Worm (Caenorhabditis elegans) whole organism, late embryonic: Measurements from ENCODE around the gene ttr-52.

Experiments used
- C08G9.2 ChIP-seq: sonication (generic microtip); optimal IDR thresholded peaks from 2 replicates; lab custom pipeline; 2016; ENCODE audit warnings: mild to moderate bottlenecking, missing genetic modification characterization, moderate library complexity, missing compliant biosample characterization
- F13H6.1 ChIP-seq: sonication (generic microtip); optimal IDR thresholded peaks from 2 replicates; lab custom pipeline; 2016; ENCODE audit warnings: missing genetic modification characterization, missing compliant biosample characterization
- T23F11.4 ChIP-seq: fragments of 200-800 bp; sonication (Bioruptor generic); optimal IDR thresholded peaks from 2 replicates; lab custom pipeline; 2018; ENCODE audit warnings: mild to moderate bottlenecking, missing genetic modification characterization, missing compliant biosample characterization
- ama-1 ChIP-seq: fragments of 150-350 bp; optimal IDR thresholded peaks from 2 replicates; lab custom pipeline; 2014
- ceh-14 ChIP-seq: sonication (generic microtip); optimal IDR thresholded peaks from 2 replicates; lab custom pipeline; 2016; ENCODE audit warnings: missing genotype, missing genetic modification characterization, missing compliant biosample characterization
- ceh-19 ChIP-seq: fragments of 200-800 bp; sonication (Bioruptor generic); optimal IDR thresholded peaks from 2 replicates; lab custom pipeline; 2018; ENCODE audit warnings: mild to moderate bottlenecking, missing genetic modification characterization, missing compliant biosample characterization
- ceh-22 ChIP-seq: sonication (generic microtip); optimal IDR thresholded peaks from 2 replicates; lab custom pipeline; 2017; ENCODE audit warnings: missing biosample characterization, missing genetic modification characterization
- ceh-30 ChIP-seq: fragments of 150-350 bp; optimal IDR thresholded peaks from 2 replicates; lab custom pipeline; 2014; ENCODE audit warnings: missing biosample characterization, missing genetic modification characterization
- ceh-31 ChIP-seq: sonication (generic microtip); optimal IDR thresholded peaks from 2 replicates; lab custom pipeline; 2016; ENCODE audit warnings: missing genetic modification characterization, missing compliant biosample characterization
- ceh-34 ChIP-seq: sonication (generic microtip); optimal IDR thresholded peaks from 2 replicates; lab custom pipeline; 2016; ENCODE audit warnings: mild to moderate bottlenecking, missing genetic modification characterization, missing compliant biosample characterization
- ceh-48 ChIP-seq: sonication (generic microtip); optimal IDR thresholded peaks from 2 replicates; lab custom pipeline; 2016; ENCODE audit warnings: missing genetic modification characterization, inconsistent platforms, missing compliant biosample characterization
- che-1 ChIP-seq: sonication (generic microtip); optimal IDR thresholded peaks from 2 replicates; lab custom pipeline; 2016; ENCODE audit warnings: mild to moderate bottlenecking, missing genetic modification characterization, missing compliant biosample characterization
- elt-2 ChIP-seq: sonication (generic microtip); optimal IDR thresholded peaks from 2 replicates; lab custom pipeline; 2016; ENCODE audit warnings: missing genetic modification reagents, missing genetic modification characterization, missing compliant biosample characterization
- elt-4 ChIP-seq: sonication (generic microtip); optimal IDR thresholded peaks from 2 replicates; lab custom pipeline; 2016; ENCODE audit warnings: missing genetic modification characterization, missing compliant biosample characterization
- ets-4 ChIP-seq: sonication (generic microtip); optimal IDR thresholded peaks from 2 replicates; lab custom pipeline; 2016; ENCODE audit warnings: missing genetic modification characterization, missing compliant biosample characterization
- eyg-1 ChIP-seq: sonication (generic microtip); optimal IDR thresholded peaks from 2 replicates; lab custom pipeline; 2016; ENCODE audit warnings: missing genotype, missing genetic modification characterization, missing compliant biosample characterization
- fax-1 ChIP-seq: sonication (generic microtip); optimal IDR thresholded peaks from 2 replicates; lab custom pipeline; 2016; ENCODE audit warnings: missing genotype, missing genetic modification characterization, missing compliant biosample characterization
- gmeb-2 ChIP-seq: sonication (generic microtip); optimal IDR thresholded peaks from 2 replicates; lab custom pipeline; 2016; ENCODE audit warnings: missing genetic modification characterization, inconsistent platforms, missing compliant biosample characterization
- hlh-15 ChIP-seq: sonication (generic microtip); optimal IDR thresholded peaks from 2 replicates; lab custom pipeline; 2016; ENCODE audit warnings: missing genetic modification characterization, missing compliant biosample characterization
- hlh-30 ChIP-seq: sonication (generic microtip); optimal IDR thresholded peaks from 2 replicates; lab custom pipeline; 2017; ENCODE audit warnings: antibody characterized with exemption, missing genetic modification characterization, missing compliant biosample characterization; ENCODE audit not compliant: insufficient read depth
- hlh-8 ChIP-seq: sonication (generic microtip); optimal IDR thresholded peaks from 2 replicates; lab custom pipeline; 2016; ENCODE audit warnings: missing genotype, missing genetic modification characterization, missing compliant biosample characterization
- lin-11 ChIP-seq: fragments of 200-800 bp; sonication (Bioruptor generic); optimal IDR thresholded peaks from 2 replicates; lab custom pipeline; 2018; ENCODE audit warnings: mild to moderate bottlenecking, missing genetic modification characterization, missing compliant biosample characterization
- madf-2 ChIP-seq: sonication (generic microtip); optimal IDR thresholded peaks from 2 replicates; lab custom pipeline; 2017; ENCODE audit warnings: missing genetic modification characterization, missing compliant biosample characterization
- mec-3 ChIP-seq: sonication (generic microtip); optimal IDR thresholded peaks from 2 replicates; lab custom pipeline; 2016; ENCODE audit warnings: borderline replicate concordance, missing genetic modification characterization, missing compliant biosample characterization
- nhr-11 ChIP-seq: fragments of 150-350 bp; optimal IDR thresholded peaks from 2 replicates; lab custom pipeline; 2014; ENCODE audit warnings: missing biosample characterization, missing genetic modification characterization
- odd-2 ChIP-seq: sonication (generic microtip); optimal IDR thresholded peaks from 2 replicates; lab custom pipeline; 2017; ENCODE audit warnings: antibody characterized with exemption, mild to moderate bottlenecking, missing genetic modification characterization, missing compliant biosample characterization
- pag-3 ChIP-seq: sonication (generic microtip); optimal IDR thresholded peaks from 2 replicates; lab custom pipeline; 2016; ENCODE audit warnings: missing compliant biosample characterization, missing genetic modification characterization, borderline replicate concordance
- pat-9 ChIP-seq: fragments of 200-800 bp; sonication (Bioruptor generic); optimal IDR thresholded peaks from 2 replicates; lab custom pipeline; 2018; ENCODE audit warnings: mild to moderate bottlenecking, missing genetic modification characterization, moderate library complexity, missing compliant biosample characterization
- pha-2 ChIP-seq: sonication (generic microtip); optimal IDR thresholded peaks from 2 replicates; lab custom pipeline; 2017; ENCODE audit warnings: mild to moderate bottlenecking, missing genetic modification characterization, missing compliant biosample characterization
- pha-4 ChIP-seq: fragments of 150-350 bp; optimal IDR thresholded peaks from 2 replicates; lab custom pipeline; 2018; ENCODE audit warnings: missing biosample characterization, missing genetic modification reagents, missing genetic modification characterization
- ref-2 ChIP-seq: sonication (generic microtip); optimal IDR thresholded peaks from 2 replicates; lab custom pipeline; 2016; ENCODE audit warnings: missing genetic modification characterization, missing compliant biosample characterization
- rnt-1 ChIP-seq: sonication (generic microtip); optimal IDR thresholded peaks from 2 replicates; lab custom pipeline; 2016; ENCODE audit warnings: missing genetic modification characterization, missing compliant biosample characterization
- sdc-2 ChIP-seq: sonication (generic microtip); optimal IDR thresholded peaks from 2 replicates; lab custom pipeline; 2016; ENCODE audit warnings: missing genotype, missing genetic modification characterization, missing compliant biosample characterization
- sox-4 ChIP-seq: sonication (generic microtip); optimal IDR thresholded peaks from 2 replicates; lab custom pipeline; 2017; ENCODE audit warnings: mild to moderate bottlenecking, missing genetic modification characterization, inconsistent platforms, missing compliant biosample characterization
- syd-9 ChIP-seq: sonication (generic microtip); optimal IDR thresholded peaks from 2 replicates; lab custom pipeline; 2016; ENCODE audit warnings: mild to moderate bottlenecking, missing genetic modification characterization, moderate library complexity, missing compliant biosample characterization
- tbx-2 ChIP-seq: sonication (generic microtip); optimal IDR thresholded peaks from 2 replicates; lab custom pipeline; 2016; ENCODE audit warnings: missing genetic modification characterization, missing compliant biosample characterization
- tbx-7 ChIP-seq: sonication (generic microtip); optimal IDR thresholded peaks from 2 replicates; lab custom pipeline; 2016; ENCODE audit warnings: missing genotype, missing genetic modification characterization, missing compliant biosample characterization
- unc-3 ChIP-seq, 2 experiments: fragments of 200-800 bp in 1 of 2; sonication (Bioruptor generic) in 1 of 2; sonication (generic microtip) in 1 of 2; conservative IDR thresholded peaks in 1 of 2; optimal IDR thresholded peaks in 1 of 2; 2 replicates each; pipeline versions ENCODE4 v1.3.6 to Lab custom; 2016 to 2022; ENCODE audit warnings: missing compliant biosample characterization in 2 of 2, missing genetic modification characterization in 2 of 2, missing genetic modification reagents in 1 of 2
- unc-42 ChIP-seq: sonication (generic microtip); optimal IDR thresholded peaks from 2 replicates; lab custom pipeline; 2016; ENCODE audit warnings: missing genotype, missing genetic modification characterization, missing compliant biosample characterization
- unc-86 ChIP-seq: sonication (generic microtip); optimal IDR thresholded peaks from 2 replicates; lab custom pipeline; 2016; ENCODE audit warnings: missing genetic modification characterization, missing compliant biosample characterization
- zip-5 ChIP-seq: sonication (generic microtip); optimal IDR thresholded peaks from 2 replicates; lab custom pipeline; 2016; ENCODE audit warnings: missing genetic modification characterization, missing compliant biosample characterization
- ztf-16 ChIP-seq: sonication (generic microtip); optimal IDR thresholded peaks from 2 replicates; lab custom pipeline; 2017; ENCODE audit warnings: missing genetic modification characterization, missing compliant biosample characterization

ttr-52 gene

DNA sequence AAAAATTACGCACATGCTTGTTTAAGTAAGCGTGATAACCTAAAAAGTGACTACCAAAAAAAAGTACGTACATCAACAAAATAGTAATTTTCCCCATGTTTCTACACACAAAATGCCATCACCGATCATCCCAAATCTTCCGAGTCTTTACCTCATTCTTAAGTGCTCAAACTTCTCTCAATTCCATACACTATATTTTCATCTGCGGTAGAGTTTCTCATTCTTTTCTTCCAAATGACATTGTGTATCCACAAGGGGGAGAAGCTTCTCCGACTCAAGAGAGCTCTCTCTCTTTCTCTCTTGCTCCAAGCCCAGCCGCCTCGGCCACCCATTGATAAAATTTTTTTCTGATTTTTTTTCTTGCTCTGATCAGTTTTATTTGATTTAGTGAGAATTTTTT lies 5.0 kb downstream of the ttr-52 start, which contains the start of gene myo-6:
TSS of gene myo-6 (plus strand) at position 301 of the 400 bp plus-strand sequence.
- TF ChIP-seq pha-4 (tag; lab: Kevin White, UChicago): no peak
- TF ChIP-seq tbx-2 (tag; lab: Kevin White, UChicago): no peak
- TF ChIP-seq mec-3 (tag; lab: Kevin White, UChicago): no peak
- no peak for TF ChIP-seq syd-9 (tag; lab: Kevin White, UChicago)
- TF ChIP-seq elt-2: no peak
- TF ChIP-seq sox-4 (tag; lab: Kevin White, UChicago): no peak
- TF ChIP-seq ceh-48 (tag; lab: Kevin White, UChicago): no peak
- no peak for TF ChIP-seq lin-11 (tag; lab: Kevin White, UChicago)
- TF ChIP-seq hlh-30 (tag; lab: Kevin White, UChicago): no peak
- no peak for TF ChIP-seq unc-42 (tag; lab: Kevin White, UChicago)
- no peak for TF ChIP-seq elt-4 (tag; lab: Kevin White, UChicago)
- no peak for TF ChIP-seq ama-1 (lab: Kevin White, UChicago)

ce11 chrIII:13411202-13411601 lies 6.7 kb downstream of the ttr-52 start:
- TF ChIP-seq nhr-11 (no peak), ceh-14 (tag; lab: Kevin White, UChicago) (no peak), pag-3 (tag; lab: Kevin White, UChicago) (no peak), hlh-15 (tag; lab: Kevin White, UChicago) (no peak), ceh-31 (no peak), T23F11.4 (GFP tag; lab: Kevin White, UChicago) (no peak), unc-42 (tag; lab: Kevin White, UChicago) (no peak), syd-9 (tag; lab: Kevin White, UChicago) (no peak), ceh-30 (no peak), F13H6.1 (tag; lab: Kevin White, UChicago) (no peak), gmeb-2 (tag; lab: Kevin White, UChicago) (no peak), ref-2 (no peak), odd-2 (tag; lab: Kevin White, UChicago) (no peak)
- TF ChIP-seq, all 69 proteins: peak for 0

DNA sequence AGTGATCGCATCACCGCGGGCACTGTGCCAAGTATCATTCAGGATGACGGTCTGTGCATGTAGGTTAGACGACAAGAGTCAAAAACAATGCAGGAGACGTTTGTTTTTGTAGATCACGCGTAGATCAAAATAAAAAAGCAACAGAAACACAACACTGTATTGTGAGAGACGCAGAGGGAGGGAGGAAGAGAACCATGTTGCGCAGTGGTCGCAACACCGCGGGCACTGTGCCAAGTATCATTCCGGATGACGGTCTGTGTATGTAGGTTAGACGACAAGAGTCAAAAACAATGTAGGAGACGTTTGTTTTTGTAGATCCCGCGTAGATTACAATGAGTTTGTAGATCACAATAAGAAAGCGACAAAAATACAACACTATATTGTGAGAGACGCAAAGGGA lies 14.5 kb downstream of the ttr-52 start:
- TF ChIP-seq ztf-16 (tag; lab: Kevin White, UChicago) (no peak), lin-11 (tag; lab: Kevin White, UChicago) (no peak), madf-2 (tag; lab: Kevin White, UChicago) (no peak), tbx-7 (tag; lab: Kevin White, UChicago) (no peak), pag-3 (tag; lab: Kevin White, UChicago) (no peak), ceh-34 (tag; lab: Kevin White, UChicago) (no peak), pha-4 (tag; lab: Kevin White, UChicago) (no peak), che-1 (tag; lab: Kevin White, UChicago) (no peak), unc-86 (tag; lab: Kevin White, UChicago) (no peak), F13H6.1 (tag; lab: Kevin White, UChicago) (no peak), pha-2 (no peak)
- TF ChIP-seq, all 69 proteins: peak for 0

DNA sequence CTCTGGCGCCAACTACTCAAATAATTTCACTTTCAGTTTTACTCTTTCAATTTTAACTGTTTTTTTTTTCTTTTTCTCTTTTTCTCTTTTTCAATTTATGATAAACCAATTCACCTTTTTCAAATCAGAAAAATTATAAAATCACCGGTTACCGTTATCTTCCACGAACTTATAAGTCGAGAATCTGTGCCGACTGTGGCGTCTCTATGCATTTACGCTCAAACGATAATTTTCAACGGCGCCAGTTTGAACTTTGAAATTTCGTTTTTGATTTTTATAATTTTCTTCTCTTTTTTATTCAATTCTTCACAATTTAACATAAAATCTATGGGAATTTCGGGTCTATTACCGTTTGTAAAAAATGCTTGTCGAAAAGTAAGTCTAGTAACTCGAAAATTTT lies 18.9 kb downstream of the ttr-52 start, which contains the start of gene exo-1:
TSS of gene exo-1 (plus strand) at position 101 of the 400 bp plus-strand sequence.
- TF ChIP-seq ets-4: peak; percentile 56
- no peak for TF ChIP-seq ceh-22 (tag; lab: Kevin White, UChicago)
- TF ChIP-seq C08G9.2 (tag; lab: Kevin White, UChicago): peak; percentile 26
- TF ChIP-seq sdc-2 (tag; lab: Kevin White, UChicago): no peak
- TF ChIP-seq eyg-1 (tag; lab: Kevin White, UChicago): no peak
- TF ChIP-seq ceh-30: no peak
- TF ChIP-seq ref-2: no peak
- TF ChIP-seq unc-3 (GFP tag; conservative IDR thresholded peaks at IDR 0.05; lab: Robert Waterston, UW): no peak
- no peak for TF ChIP-seq unc-3 (tag; optimal IDR thresholded peaks at IDR 0.05; lab: Kevin White, UChicago)
- peak; percentile 63 for TF ChIP-seq ceh-31
- peak; percentile 6 for TF ChIP-seq rnt-1 (tag; lab: Kevin White, UChicago)
- TF ChIP-seq fax-1 (tag; lab: Kevin White, UChicago): peak; percentile 28
- TF ChIP-seq elt-2: peak; percentile 17
- no peak for TF ChIP-seq hlh-8
- TF ChIP-seq pha-4 (tag; lab: Kevin White, UChicago): no peak
- no peak for TF ChIP-seq pat-9 (tag; lab: Kevin White, UChicago)
- peak; percentile 31 for TF ChIP-seq tbx-2 (tag; lab: Kevin White, UChicago)
- no peak for TF ChIP-seq unc-86 (tag; lab: Kevin White, UChicago)
- TF ChIP-seq ceh-19 (GFP tag; lab: Kevin White, UChicago): no peak
- TF ChIP-seq zip-5: no peak
- no peak for TF ChIP-seq odd-2 (tag; lab: Kevin White, UChicago)
- no peak for TF ChIP-seq sox-4 (tag; lab: Kevin White, UChicago)
